Fruit fly (Drosophila melanogaster): Measurements from ENCODE around the gene Pmvk.
A peak's percentile ranks its signal among the peaks of the same experiment; 100 is the strongest.

The Pmvk gene

DNA sequence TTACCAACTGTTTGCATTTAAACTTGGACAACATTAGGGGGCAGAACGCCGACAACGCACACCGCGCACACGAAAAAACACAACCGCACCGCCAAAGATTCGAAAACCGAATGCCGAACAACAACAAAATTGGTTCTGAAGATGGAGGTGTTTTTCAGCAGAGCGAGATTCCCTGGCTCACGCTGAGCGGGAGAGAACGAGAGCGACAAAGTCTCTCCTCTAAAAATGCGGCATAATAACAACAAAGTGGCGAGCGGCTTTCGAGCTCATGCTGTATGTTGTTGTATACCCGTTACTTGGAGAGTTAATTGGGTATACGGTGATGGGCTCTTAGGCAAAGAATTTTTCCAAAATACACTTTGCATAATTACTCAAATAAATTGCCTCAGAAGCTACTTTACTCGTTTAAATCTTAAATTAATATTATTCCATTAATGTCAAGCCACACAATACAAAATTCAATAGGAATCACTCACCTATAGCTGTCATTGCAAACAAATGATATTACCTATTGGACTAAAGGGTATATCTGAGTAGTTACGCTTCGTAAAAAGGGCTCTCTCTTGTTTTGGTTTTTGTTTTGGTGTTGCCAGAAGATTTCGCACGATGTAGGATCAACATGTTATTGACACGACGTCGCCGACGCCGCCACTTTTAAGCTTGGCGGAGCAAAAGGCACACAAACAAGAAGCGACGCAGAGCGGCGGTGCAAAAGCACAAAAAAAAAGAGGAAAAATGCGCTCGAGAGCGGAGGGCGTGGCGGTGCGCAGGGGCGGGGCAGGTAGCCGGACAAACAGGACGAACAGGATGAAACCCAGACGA, 7.4 kb downstream of the Pmvk start (continued):
- TF ChIP-seq phol (tag; optimal IDR thresholded peaks at IDR 0.05) (peak; percentile 62), gce (GFP tag; IDR thresholded peaks at IDR 0.05) (no peak), shn (GFP tag; optimal IDR thresholded peaks at IDR 0.05) (peak; percentile 26), CG31365 (tag; optimal IDR thresholded peaks at IDR 0.05) (peak; percentile 26), wdn (GFP tag; IDR thresholded peaks at IDR 0.05) (0 out of 2 replicates have a peak, but pooled peaks have one; percentile 13), pum (GFP tag; optimal IDR thresholded peaks at IDR 0.05) (peak; percentile 5), CG9215 (GFP tag; IDR thresholded peaks at IDR 0.05) (peak; percentile 63), CG2875 (GFP tag; optimal IDR thresholded peaks at IDR 0.05) (peak; percentile 19), CG30403 (GFP tag; optimal IDR thresholded peaks at IDR 0.05) (peak; percentile 69), CG7556 (GFP tag; optimal IDR thresholded peaks at IDR 0.05) (peak; percentile 76)

DNA sequence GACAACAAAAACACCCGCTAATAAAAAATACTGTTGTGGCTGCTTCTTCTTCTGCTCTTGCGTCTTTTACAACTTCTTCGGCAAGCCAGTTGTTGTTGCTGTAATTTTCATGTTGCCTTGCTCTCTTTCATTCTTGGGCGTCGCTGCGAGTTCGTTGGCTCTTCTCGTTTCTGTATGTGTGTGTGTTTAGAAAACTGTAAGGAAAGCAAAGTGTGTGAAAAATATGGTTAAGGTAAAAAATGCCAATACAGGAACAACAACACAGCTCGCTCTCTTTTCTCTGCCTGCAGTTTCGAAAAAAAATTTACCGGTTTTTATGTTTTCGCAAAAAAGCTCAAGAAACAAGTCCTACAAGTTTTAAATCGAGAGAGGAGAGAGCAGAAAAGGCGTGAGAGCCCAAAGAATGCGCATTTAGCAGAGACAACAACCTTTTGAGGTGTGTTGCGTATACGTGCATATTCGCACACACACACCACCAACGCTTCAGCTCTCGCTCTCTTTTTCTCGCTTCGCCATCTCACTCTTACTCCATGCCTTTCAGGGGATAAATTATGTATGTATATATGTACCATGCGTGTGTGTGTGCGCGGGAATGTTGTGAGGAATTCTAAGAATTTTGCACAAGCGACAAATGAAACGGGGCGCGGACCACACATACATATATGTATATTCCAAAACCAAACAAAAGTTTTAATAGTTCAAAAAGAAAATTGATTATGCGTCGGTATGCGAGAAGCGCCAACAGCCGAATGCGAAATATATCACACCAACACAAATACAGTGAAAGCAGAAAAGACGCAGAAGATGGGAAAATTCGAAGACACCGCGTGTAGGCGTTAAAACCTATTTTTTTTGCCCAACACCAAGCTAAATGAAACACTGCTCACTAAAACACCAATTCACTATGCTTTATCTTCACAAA, 8.3 kb downstream of the Pmvk start:
- TF ChIP-seq CG10366 (GFP tag; IDR thresholded peaks at IDR 0.05) = no peak
- TF ChIP-seq CG1647 (GFP tag; optimal IDR thresholded peaks at IDR 0.05) = no peak
- TF ChIP-seq HHEX (GFP tag; optimal IDR thresholded peaks at IDR 0.05) = no peak
- no peak for TF ChIP-seq lilli (GFP tag; optimal IDR thresholded peaks at IDR 0.05)
- no peak for TF ChIP-seq da (GFP tag; optimal IDR thresholded peaks at IDR 0.05)
- TF ChIP-seq toy (GFP tag; IDR thresholded peaks at IDR 0.05) = no peak
- no peak for TF ChIP-seq CG5180 (GFP tag; optimal IDR thresholded peaks at IDR 0.05)
- peak; percentile 79 for TF ChIP-seq CG12769 (tag; optimal IDR thresholded peaks at IDR 0.05)
- TF ChIP-seq Deaf1 (tag; optimal IDR thresholded peaks at IDR 0.05) = no peak
- no peak for TF ChIP-seq CG13287 (GFP tag; IDR thresholded peaks at IDR 0.05; ENCODE audit: partially characterized antibody)
- TF ChIP-seq pnt (GFP tag; optimal IDR thresholded peaks at IDR 0.05) = no peak
- no peak for TF ChIP-seq CG31365 (tag; optimal IDR thresholded peaks at IDR 0.05)
- TF ChIP-seq al (GFP tag; IDR thresholded peaks at IDR 0.05) = no peak
- TF ChIP-seq CG10979 (tag; optimal IDR thresholded peaks at IDR 0.05) = no peak
- no peak for TF ChIP-seq phol (tag; optimal IDR thresholded peaks at IDR 0.05)
- peak; percentile 94 for TF ChIP-seq sqz (GFP tag; optimal IDR thresholded peaks at IDR 0.05)
- TF ChIP-seq CG4707 (GFP tag; optimal IDR thresholded peaks at IDR 0.05) = no peak
- no peak for TF ChIP-seq Dref (GFP tag; IDR thresholded peaks at IDR 0.05)
- no peak for TF ChIP-seq CG18599 (GFP tag; optimal IDR thresholded peaks at IDR 0.05)
- TF ChIP-seq pfk (GFP tag; optimal IDR thresholded peaks at IDR 0.05) = peak; percentile 63
- TF ChIP-seq CG18011 (GFP tag; optimal IDR thresholded peaks at IDR 0.05) = no peak
- TF ChIP-seq CG7928 (GFP tag; optimal IDR thresholded peaks at IDR 0.05) = no peak
- TF ChIP-seq yki (optimal IDR thresholded peaks at IDR 0.05) = peak; percentile 46
- TF ChIP-seq CG4617 (GFP tag; optimal IDR thresholded peaks at IDR 0.05; ENCODE audit: borderline replicate concordance) = no peak
- no peak for TF ChIP-seq sob (GFP tag; IDR thresholded peaks at IDR 0.05)
- TF ChIP-seq crc (GFP tag; optimal IDR thresholded peaks at IDR 0.05) = no peak
- TF ChIP-seq NfI (GFP tag; optimal IDR thresholded peaks at IDR 0.05) = no peak
- TF ChIP-seq tll (GFP tag; optimal IDR thresholded peaks at IDR 0.05) = no peak
- no peak for TF ChIP-seq Aef1 (GFP tag; IDR thresholded peaks at IDR 0.05)
- no peak for TF ChIP-seq Bteb2 (GFP tag; optimal IDR thresholded peaks at IDR 0.05)
- TF ChIP-seq sc (optimal IDR thresholded peaks at IDR 0.05) = no peak
- no peak for TF ChIP-seq sc (GFP tag; optimal IDR thresholded peaks at IDR 0.05)
- TF ChIP-seq dysf (GFP tag; IDR thresholded peaks at IDR 0.05) = no peak
- TF ChIP-seq CG2116 (GFP tag; optimal IDR thresholded peaks at IDR 0.05) = no peak
- TF ChIP-seq caup (GFP tag; optimal IDR thresholded peaks at IDR 0.05; ENCODE audit: severe bottlenecking) = no peak
- TF ChIP-seq Awh (GFP tag; IDR thresholded peaks at IDR 0.05) = no peak
- TF ChIP-seq klu (GFP tag; IDR thresholded peaks at IDR 0.05) = no peak
- TF ChIP-seq CG17829 (tag; optimal IDR thresholded peaks at IDR 0.05) = peak; percentile 39

Measured in whole organism, embryonic.